Worm (Caenorhabditis elegans) whole organism, mixed stage, embryonic: ENCODE data around the gene ZK354.6.
"Not testable (repeated sequence)": the region's sequence is repeated elsewhere in the genome, so short reads cannot be mapped to it uniquely, and the experiment has no call there.

Source experiments
- blmp-1 ChIP-seq: fragments of 150-350 bp; optimal IDR thresholded peaks from 2 replicates; lab custom pipeline; 2014; ENCODE audit warnings: missing biosample characterization, missing genetic modification characterization
- ceh-43 ChIP-seq: fragments of 200-800 bp; sonication (Bioruptor generic); optimal IDR thresholded peaks from 2 replicates; lab custom pipeline; 2018; ENCODE audit warnings: mild to moderate bottlenecking, missing genetic modification characterization, moderate library complexity, missing compliant biosample characterization
- ceh-83 ChIP-seq: fragments of 200-800 bp; sonication (Bioruptor generic); optimal IDR thresholded peaks from 2 replicates; lab custom pipeline; 2018; ENCODE audit warnings: mild to moderate bottlenecking, missing genetic modification characterization, missing compliant biosample characterization
- flh-1 ChIP-seq: fragments of 200-800 bp; sonication (Bioruptor generic); optimal IDR thresholded peaks from 2 replicates; lab custom pipeline; 2018; ENCODE audit warnings: mild to moderate bottlenecking, missing genetic modification characterization, moderate library complexity, missing compliant biosample characterization
- nhr-12 ChIP-seq: fragments of 150-350 bp; optimal IDR thresholded peaks from 2 replicates; lab custom pipeline; 2014; ENCODE audit warnings: missing biosample characterization, missing genetic modification characterization
- nhr-28 ChIP-seq: fragments of 150-350 bp; optimal IDR thresholded peaks from 2 replicates; lab custom pipeline; 2014; ENCODE audit warnings: missing biosample characterization, missing genetic modification characterization
- sem-2 ChIP-seq: fragments of 200-800 bp; sonication (Bioruptor generic); optimal IDR thresholded peaks from 2 replicates; lab custom pipeline; 2018; ENCODE audit warnings: mild to moderate bottlenecking, missing genetic modification characterization, missing compliant biosample characterization
- unc-39 ChIP-seq: fragments of 150-350 bp; optimal IDR thresholded peaks from 2 replicates; lab custom pipeline; 2014; ENCODE audit warnings: missing biosample characterization, missing genetic modification characterization

ZK354.6 gene

DNA sequence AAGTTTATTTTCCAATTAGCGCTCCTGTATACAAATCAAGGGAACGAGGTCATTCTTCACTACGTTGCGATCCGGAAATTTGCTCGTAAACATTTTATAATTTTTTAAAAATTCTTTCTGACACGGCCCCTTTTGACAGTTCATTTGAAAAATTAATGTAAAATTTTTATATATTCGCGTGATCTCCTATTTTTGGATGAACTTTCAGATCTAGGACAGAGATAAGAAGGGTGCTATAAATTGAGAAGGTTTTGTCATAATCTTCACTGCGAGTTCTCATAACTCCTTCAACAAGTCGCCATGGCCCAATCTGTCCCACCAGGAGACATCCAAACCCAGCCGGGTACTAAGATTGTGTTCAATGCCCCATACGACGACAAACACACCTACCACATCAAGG is 37.0 kb downstream of the ZK354.6 start, which contains the start of gene msp-19:
Gene msp-19 (plus strand): TSS at position 301 of the 400 bp plus-strand sequence.
- not testable (repeated sequence) for TF ChIP-seq nhr-28; blmp-1 (tag; lab: Kevin White, UChicago); ceh-83 (GFP tag; lab: Kevin White, UChicago)

- not testable (repeated sequence) for TF ChIP-seq blmp-1 (tag; lab: Kevin White, UChicago); nhr-28; ceh-43
These were observed 39.0 kb downstream of the ZK354.6 start, which contains the start of gene ttbk-2.1 for ce11 chrIV:5258385-5258784. Gene ttbk-2.1, plus strand, starts transcription at chrIV:5258685.

DNA sequence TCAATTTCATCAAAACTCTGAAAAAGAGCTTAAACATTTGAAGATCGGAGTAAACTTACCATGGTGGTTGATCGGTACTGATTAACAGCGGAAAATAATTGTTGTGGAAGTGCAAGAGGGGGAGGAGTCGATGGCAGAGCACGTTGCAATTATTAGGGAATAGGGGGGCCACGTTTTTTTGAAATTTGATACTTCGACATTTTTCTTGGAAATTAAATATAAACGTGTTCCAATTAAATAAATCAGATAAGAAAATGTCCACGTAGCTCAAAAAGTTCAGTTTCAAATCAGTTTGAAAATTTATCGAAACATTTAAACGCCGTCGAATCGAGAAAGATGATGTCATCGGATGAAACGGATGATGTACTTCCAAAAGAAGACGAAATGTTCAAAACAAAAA is 40.6 kb downstream of the ZK354.6 start, which contains the start of gene F36H12.9:
Gene F36H12.9 (plus strand): TSS at position 301 of the 400 bp plus-strand sequence.
- not testable (repeated sequence) for TF ChIP-seq unc-39 (tag; lab: Kevin White, UChicago); sem-2 (GFP tag; lab: Kevin White, UChicago); flh-1

ce11 chrIV:5254678-5255077 is 42.7 kb downstream of the ZK354.6 start, which contains the start of gene F36H12.10:
Gene F36H12.10, minus strand, starts transcription at chrIV:5254778.
- TF ChIP-seq nhr-12 (tag; lab: Kevin White, UChicago); unc-39 (tag; lab: Kevin White, UChicago); ceh-83 (GFP tag; lab: Kevin White, UChicago): not testable (repeated sequence)
